Worm (Caenorhabditis elegans) whole organism, mixed stage, embryonic: Measurements from ENCODE around the gene spin-2.

ENCODE experiments used
- ham-2 ChIP-seq: fragments of 200-800 bp; sonication (Bioruptor generic); optimal IDR thresholded peaks from 2 replicates; lab custom pipeline; 2018; ENCODE audit warnings: mild to moderate bottlenecking, missing genetic modification characterization, missing compliant biosample characterization
- lin-13 ChIP-seq: fragments of 150-350 bp; optimal IDR thresholded peaks from 2 replicates; lab custom pipeline; 2014; ENCODE audit warnings: missing biosample characterization, missing genetic modification characterization
- mls-2 ChIP-seq: sonication (generic microtip); optimal IDR thresholded peaks from 2 replicates; lab custom pipeline; 2016; ENCODE audit warnings: mild to moderate bottlenecking, missing genetic modification characterization, moderate library complexity, missing compliant biosample characterization
- nhr-12 ChIP-seq: fragments of 150-350 bp; optimal IDR thresholded peaks from 2 replicates; lab custom pipeline; 2014; ENCODE audit warnings: missing biosample characterization, missing genetic modification characterization
- pha-4 ChIP-seq: fragments of 150-350 bp; optimal IDR thresholded peaks from 2 replicates; lab custom pipeline; 2018; ENCODE audit warnings: missing biosample characterization, missing genetic modification reagents, missing genetic modification characterization
- tbx-8 ChIP-seq: fragments of 200-800 bp; sonication (Bioruptor generic); optimal IDR thresholded peaks from 2 replicates; lab custom pipeline; 2018; ENCODE audit warnings: mild to moderate bottlenecking, missing genetic modification characterization, moderate library complexity, missing compliant biosample characterization

DNA sequence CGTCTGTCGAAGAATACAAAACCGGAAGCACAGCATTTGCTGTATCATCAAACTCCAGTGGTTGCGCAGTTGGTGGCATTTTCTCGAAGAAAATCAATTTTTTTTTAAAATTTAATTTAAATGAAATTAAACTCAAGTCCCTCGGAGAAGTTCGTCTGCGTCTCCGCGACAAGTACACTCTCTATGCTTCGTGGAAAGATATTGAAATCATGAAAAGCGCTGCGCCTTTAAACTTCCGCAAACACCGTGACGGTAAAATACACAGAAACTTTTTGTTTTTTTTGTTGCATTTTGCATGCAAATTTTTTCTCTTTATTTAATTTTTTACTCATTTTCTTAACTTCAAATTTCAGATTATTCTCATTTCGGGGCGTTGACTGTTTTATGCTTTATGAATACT lies 11.8 kb downstream of the spin-2 start, which contains the start of the genes dli-1, tin-9.2 and exos-4.1:
- no peak for TF ChIP-seq mls-2 (tag; lab: Kevin White, UChicago)
- peak; percentile 23 for TF ChIP-seq pha-4 (tag; lab: Kevin White, UChicago)
- TF ChIP-seq nhr-12: no peak
- peak; percentile 46 for TF ChIP-seq ham-2 (GFP tag; lab: Kevin White, UChicago)
- TF ChIP-seq tbx-8: no peak
- peak; percentile 34 for TF ChIP-seq lin-13
